Fruit fly (Drosophila melanogaster) whole organism, prepupa: ENCODE results near the gene CG42846.

Experiments used
- CG10631 ChIP-seq: fragments of 200-800 bp; sonication (Bioruptor generic); optimal IDR thresholded peaks from 2 replicates; lab custom pipeline; 2016; ENCODE audit warnings: missing biosample characterization, missing genetic modification characterization
- CG3919 ChIP-seq: fragments of 200-800 bp; sonication (Bioruptor generic); optimal IDR thresholded peaks from 3 replicates; lab custom pipeline; 2016; ENCODE audit warnings: missing biosample characterization, missing genetic modification characterization
- CG6163 ChIP-seq: fragments of 200-800 bp; sonication (Bioruptor generic); IDR thresholded peaks from 3 replicates; pipeline ENCODE4 v1.3.6; 2022; ENCODE audit warnings: missing biosample characterization, missing genetic modification characterization
- CG8319 ChIP-seq: fragments of 200-800 bp; sonication (Bioruptor generic); optimal IDR thresholded peaks from 3 replicates; lab custom pipeline; 2016; ENCODE audit warnings: missing biosample characterization, missing genetic modification characterization
- Eip75B ChIP-seq: fragments of 200-800 bp; sonication (Bioruptor generic); optimal IDR thresholded peaks from 3 replicates; lab custom pipeline; 2016; ENCODE audit warnings: missing biosample characterization, missing genetic modification characterization
- Sox102F ChIP-seq: fragments of 200-800 bp; sonication (Bioruptor generic); optimal IDR thresholded peaks from 2 replicates; lab custom pipeline; 2016; ENCODE audit warnings: missing biosample characterization, mild to moderate bottlenecking, missing genetic modification characterization
- Sox14 ChIP-seq: fragments of 200-800 bp; sonication (Bioruptor generic); optimal IDR thresholded peaks from 3 replicates; lab custom pipeline; 2016; ENCODE audit warnings: missing biosample characterization, missing genetic modification characterization
- dac ChIP-seq: fragments of 200-800 bp; sonication (Bioruptor generic); optimal IDR thresholded peaks from 2 replicates; lab custom pipeline; 2017; ENCODE audit warnings: missing biosample characterization, mild to moderate bottlenecking, missing genetic modification characterization
- fd59A ChIP-seq: fragments of 200-800 bp; sonication (Bioruptor generic); optimal IDR thresholded peaks from 2 replicates; lab custom pipeline; 2017; ENCODE audit warnings: missing biosample characterization, mild to moderate bottlenecking, missing genetic modification characterization, missing genetic modification reagents
- topi ChIP-seq: fragments of 200-800 bp; sonication (Bioruptor generic); optimal IDR thresholded peaks from 3 replicates; lab custom pipeline; 2016; ENCODE audit warnings: missing biosample characterization, missing genetic modification characterization
- vri ChIP-seq: fragments of 200-800 bp; sonication (Bioruptor generic); optimal IDR thresholded peaks from 3 replicates; lab custom pipeline; 2016; ENCODE audit warnings: missing biosample characterization, mild to moderate bottlenecking, missing genetic modification characterization

- TF ChIP-seq Sox14 (GFP tag; lab: Kevin White, UChicago) = peak; percentile 71
- peak; percentile 41 for TF ChIP-seq vri
- peak; percentile 15 for TF ChIP-seq topi (GFP tag; lab: Kevin White, UChicago)
- no peak for TF ChIP-seq fd59A
- TF ChIP-seq Eip75B = no peak
- TF ChIP-seq CG8319 (GFP tag; lab: Kevin White, UChicago) = no peak
- peak; percentile 39; the same call in 1 of the 3 replicates for TF ChIP-seq CG6163
- TF ChIP-seq CG3919 = no peak
- TF ChIP-seq CG10631 (GFP tag; lab: Kevin White, UChicago) = no peak
- no peak for TF ChIP-seq dac (GFP tag; lab: Kevin White, UChicago)
- TF ChIP-seq Sox102F = no peak
Measured at dm6 chr3L:224004-224951, 7.1 kb downstream of the CG42846 start.
